Worm (Caenorhabditis elegans) whole organism, young adult: ENCODE measurements around the gene Y41C4A.18.

Experiments used
- F10E7.11 ChIP-seq: sonication (generic microtip); optimal IDR thresholded peaks from 2 replicates; lab custom pipeline; 2017; ENCODE audit warnings: mild to moderate bottlenecking, missing genetic modification characterization, moderate library complexity, missing compliant biosample characterization
- attf-6 ChIP-seq: fragments of 200-800 bp; sonication (Bioruptor generic); IDR thresholded peaks from 2 replicates; pipeline ENCODE4 v1.3.6; 2022; ENCODE audit warnings: missing genetic modification reagents, missing genetic modification characterization, missing compliant biosample characterization
- ceh-91 ChIP-seq: fragments of 200-800 bp; sonication (Bioruptor generic); IDR thresholded peaks from 2 replicates; pipeline ENCODE4 v1.3.6; 2022; ENCODE audit warnings: missing genetic modification reagents, missing genetic modification characterization, missing compliant biosample characterization
- efl-1 ChIP-seq: fragments of 150-350 bp; optimal IDR thresholded peaks from 2 replicates; lab custom pipeline; 2014; ENCODE audit warnings: missing biosample characterization, missing genetic modification reagents, missing genetic modification characterization
- egl-18 ChIP-seq: fragments of 200-800 bp; sonication (Bioruptor generic); IDR thresholded peaks from 2 replicates; pipeline ENCODE4 v1.3.6; 2022; ENCODE audit warnings: missing genetic modification reagents, missing genetic modification characterization, missing compliant biosample characterization
- ets-4 ChIP-seq: fragments of 200-800 bp; sonication (Bioruptor generic); optimal IDR thresholded peaks from 2 replicates; lab custom pipeline; 2018; ENCODE audit warnings: mild to moderate bottlenecking, missing genetic modification characterization, missing compliant biosample characterization
- let-526 ChIP-seq: fragments of 200-800 bp; sonication (Bioruptor generic); IDR thresholded peaks from 2 replicates; pipeline ENCODE4 v1.3.6; 2022; ENCODE audit warnings: missing genetic modification reagents, missing genetic modification characterization, missing compliant biosample characterization
- madf-3 ChIP-seq: fragments of 200-800 bp; sonication (Bioruptor generic); IDR thresholded peaks from 2 replicates; pipeline ENCODE4 v1.3.6; 2022; ENCODE audit warnings: missing genetic modification reagents, missing genetic modification characterization, missing compliant biosample characterization
- mes-4 ChIP-seq: sonication (generic microtip); optimal IDR thresholded peaks from 2 replicates; lab custom pipeline; 2016; ENCODE audit warnings: missing genotype, missing genetic modification characterization, missing compliant biosample characterization

DNA sequence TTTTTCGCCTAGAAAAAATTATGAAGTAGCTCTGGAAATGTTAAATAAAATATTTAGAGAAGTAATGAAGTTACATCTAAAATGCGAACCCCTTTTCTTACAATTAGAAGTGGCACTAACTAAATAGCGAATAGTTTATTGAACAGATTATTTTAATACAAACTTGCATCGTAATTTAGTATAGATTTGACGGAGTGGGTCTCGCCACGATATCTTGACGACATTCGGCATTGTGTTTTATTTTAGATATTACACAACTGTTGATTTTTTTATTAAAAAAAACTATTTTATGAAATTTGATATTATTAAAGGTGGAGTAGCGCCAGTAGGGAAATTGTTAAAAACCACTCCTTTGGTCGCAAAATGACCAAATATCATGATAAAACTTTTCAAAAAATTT lies 40.5 kb upstream of the Y41C4A.18 start:
- TF ChIP-seq ets-4 (GFP tag; lab: Kevin White, UChicago) (no peak), F10E7.11 (tag; lab: Kevin White, UChicago) (no peak), ceh-91 (GFP tag; lab: Robert Waterston, UW) (no peak), mes-4 (tag; lab: Kevin White, UChicago) (no peak), efl-1 (GFP tag; lab: Kevin White, UChicago) (no peak), let-526 (GFP tag; lab: Robert Waterston, UW) (no peak), attf-6 (GFP tag; lab: Robert Waterston, UW) (no peak), madf-3 (GFP tag; lab: Robert Waterston, UW) (no peak), egl-18 (GFP tag; lab: Robert Waterston, UW) (no peak)
